Worm (Caenorhabditis elegans) whole organism, L2 larva: ENCODE results near the gene Y62E10A.20.

Experiments used
- C34F6.9 ChIP-seq: fragments of 150-350 bp; optimal IDR thresholded peaks from 2 replicates; lab custom pipeline; 2014; ENCODE audit warnings: missing biosample characterization, missing genetic modification characterization
- F13H6.1 ChIP-seq: sonication (generic microtip); optimal IDR thresholded peaks from 2 replicates; lab custom pipeline; 2016; ENCODE audit warnings: missing genetic modification characterization, missing compliant biosample characterization
- R02D3.7 ChIP-seq: fragments of 150-350 bp; optimal IDR thresholded peaks from 2 replicates; lab custom pipeline; 2014; ENCODE audit warnings: missing biosample characterization, missing genetic modification characterization
- Y55F3AM.14 ChIP-seq: fragments of 200-800 bp; sonication (Bioruptor generic); optimal IDR thresholded peaks from 2 replicates; lab custom pipeline; 2018; ENCODE audit warnings: mild to moderate bottlenecking, missing genetic modification characterization, missing compliant biosample characterization
- ZK546.5 ChIP-seq: sonication (generic microtip); optimal IDR thresholded peaks from 2 replicates; lab custom pipeline; 2017; ENCODE audit warnings: missing biosample characterization, missing genetic modification characterization
- alr-1 ChIP-seq: fragments of 150-350 bp; optimal IDR thresholded peaks from 2 replicates; lab custom pipeline; 2014; ENCODE audit warnings: missing biosample characterization, missing genetic modification characterization
- aly-2 ChIP-seq: fragments of 150-350 bp; optimal IDR thresholded peaks from 2 replicates; lab custom pipeline; 2014; ENCODE audit warnings: missing biosample characterization, missing genetic modification characterization
- ama-1 ChIP-seq: fragments of 150-350 bp; optimal IDR thresholded peaks from 2 replicates; lab custom pipeline; 2018; ENCODE audit warnings: inconsistent platforms
- blmp-1 ChIP-seq: sonication (generic microtip); optimal IDR thresholded peaks from 2 replicates; lab custom pipeline; 2017; ENCODE audit warnings: missing genetic modification characterization, mild to moderate bottlenecking, missing compliant biosample characterization, antibody characterized with exemption, moderate library complexity; ENCODE audit not compliant: insufficient read depth
- ceh-16 ChIP-seq: fragments of 150-350 bp; optimal IDR thresholded peaks from 2 replicates; lab custom pipeline; 2014; ENCODE audit warnings: missing biosample characterization, missing genetic modification characterization
- ceh-82 ChIP-seq: fragments of 150-350 bp; optimal IDR thresholded peaks from 2 replicates; lab custom pipeline; 2014; ENCODE audit warnings: missing biosample characterization, missing genetic modification characterization
- crh-2 ChIP-seq: sonication (generic microtip); optimal IDR thresholded peaks from 2 replicates; lab custom pipeline; 2017; ENCODE audit warnings: missing biosample characterization, missing genetic modification characterization
- dmd-4 ChIP-seq: sonication (generic microtip); optimal IDR thresholded peaks from 2 replicates; lab custom pipeline; 2017; ENCODE audit warnings: missing biosample characterization, missing genetic modification characterization
- egl-27 ChIP-seq: sonication (generic microtip); optimal IDR thresholded peaks from 3 replicates; lab custom pipeline; 2017; ENCODE audit warnings: missing biosample characterization, missing genetic modification reagents, missing genetic modification characterization
- fos-1 ChIP-seq: fragments of 150-350 bp; optimal IDR thresholded peaks from 2 replicates; lab custom pipeline; 2014; ENCODE audit warnings: missing biosample characterization, missing genetic modification characterization
- gmeb-1 ChIP-seq: fragments of 150-350 bp; optimal IDR thresholded peaks from 2 replicates; lab custom pipeline; 2014; ENCODE audit warnings: missing biosample characterization, missing genetic modification characterization
- lin-11 ChIP-seq: fragments of 150-350 bp; sonication (generic microtip); optimal IDR thresholded peaks from 2 replicates; lab custom pipeline; 2014; ENCODE audit warnings: missing biosample characterization, missing genetic modification characterization, inconsistent platforms, mixed read lengths
- lin-13 ChIP-seq: fragments of 150-350 bp; optimal IDR thresholded peaks from 2 replicates; lab custom pipeline; 2014; ENCODE audit warnings: missing biosample characterization, missing genetic modification reagents, missing genetic modification characterization
- lin-39 ChIP-seq: fragments of 150-350 bp; optimal IDR thresholded peaks from 2 replicates; lab custom pipeline; 2014; ENCODE audit warnings: missing biosample characterization, missing genetic modification reagents, missing genetic modification characterization
- lsy-2 ChIP-seq, 2 experiments: fragments of 150-350 bp in 1 of 2; sonication (generic microtip) in 1 of 2; optimal IDR thresholded peaks; 2 replicates each; lab custom pipeline; 2014 to 2017; ENCODE audit warnings: missing biosample characterization in 2 of 2, missing genetic modification characterization in 2 of 2
- mab-5 ChIP-seq: fragments of 150-350 bp; optimal IDR thresholded peaks from 2 replicates; lab custom pipeline; 2014; ENCODE audit warnings: missing biosample characterization, missing genetic modification characterization
- mbf-1 ChIP-seq: sonication (generic microtip); optimal IDR thresholded peaks from 2 replicates; lab custom pipeline; 2017; ENCODE audit warnings: missing biosample characterization, missing genetic modification characterization
- mdl-1 ChIP-seq, 2 experiments: fragments of 150-350 bp in 1 of 2; sonication (generic microtip) in 1 of 2; optimal IDR thresholded peaks; 2 replicates each; lab custom pipeline; 2017; ENCODE audit warnings: missing biosample characterization in 2 of 2, missing genetic modification characterization in 2 of 2
- nhr-10 ChIP-seq: sonication (generic microtip); optimal IDR thresholded peaks from 2 replicates; lab custom pipeline; 2017; ENCODE audit warnings: missing biosample characterization, missing genetic modification characterization
- nhr-11 ChIP-seq: fragments of 150-350 bp; optimal IDR thresholded peaks from 2 replicates; lab custom pipeline; 2014; ENCODE audit warnings: missing biosample characterization, missing genetic modification characterization
- nhr-12 ChIP-seq: fragments of 150-350 bp; optimal IDR thresholded peaks from 2 replicates; lab custom pipeline; 2014; ENCODE audit warnings: missing biosample characterization, missing genetic modification characterization
- nhr-129 ChIP-seq: fragments of 150-350 bp; optimal IDR thresholded peaks from 2 replicates; lab custom pipeline; 2014; ENCODE audit warnings: missing biosample characterization, missing genetic modification characterization
- nhr-21 ChIP-seq: fragments of 150-350 bp; optimal IDR thresholded peaks from 2 replicates; lab custom pipeline; 2014; ENCODE audit warnings: missing biosample characterization, missing genetic modification characterization
- nhr-23 ChIP-seq: fragments of 150-350 bp; optimal IDR thresholded peaks from 2 replicates; lab custom pipeline; 2014; ENCODE audit warnings: missing biosample characterization, missing genetic modification reagents, missing genetic modification characterization
- nhr-237 ChIP-seq: fragments of 150-350 bp; optimal IDR thresholded peaks from 2 replicates; lab custom pipeline; 2014; ENCODE audit warnings: missing biosample characterization, missing genetic modification characterization
- nhr-25 ChIP-seq: fragments of 150-350 bp; sonication (generic microtip); optimal IDR thresholded peaks from 3 replicates; lab custom pipeline; 2014; ENCODE audit warnings: missing biosample characterization, missing genetic modification characterization
- nhr-6 ChIP-seq: fragments of 150-350 bp; optimal IDR thresholded peaks from 2 replicates; lab custom pipeline; 2014; ENCODE audit warnings: missing biosample characterization, missing genetic modification characterization
- nhr-77 ChIP-seq: fragments of 150-350 bp; optimal IDR thresholded peaks from 2 replicates; lab custom pipeline; 2014; ENCODE audit warnings: missing biosample characterization, missing genetic modification characterization
- peb-1 ChIP-seq: fragments of 150-350 bp; optimal IDR thresholded peaks from 2 replicates; lab custom pipeline; 2014; ENCODE audit warnings: missing biosample characterization, missing genetic modification characterization
- sem-4 ChIP-seq: fragments of 150-350 bp; optimal IDR thresholded peaks from 2 replicates; lab custom pipeline; 2014; ENCODE audit warnings: missing biosample characterization, missing genetic modification reagents, missing genetic modification characterization
- skn-1 ChIP-seq: sonication (generic microtip); optimal IDR thresholded peaks from 2 replicates; lab custom pipeline; 2017; ENCODE audit warnings: missing biosample characterization, missing genetic modification characterization
- sma-3 ChIP-seq: sonication (generic microtip); optimal IDR thresholded peaks from 2 replicates; lab custom pipeline; 2016; ENCODE audit warnings: missing genetic modification reagents, missing genetic modification characterization, missing compliant biosample characterization
- sma-9 ChIP-seq, 2 experiments: fragments of 150-350 bp in 1 of 2; sonication (generic microtip) in 1 of 2; optimal IDR thresholded peaks; 2 replicates each; lab custom pipeline; 2014 to 2016; ENCODE audit warnings: missing genetic modification characterization in 2 of 2, mild to moderate bottlenecking in 1 of 2, missing biosample characterization in 1 of 2, missing compliant biosample characterization in 1 of 2, missing genetic modification reagents in 1 of 2, moderate library complexity in 1 of 2
- snpc-4 ChIP-seq: fragments of 150-350 bp; optimal IDR thresholded peaks from 2 replicates; lab custom pipeline; 2014; ENCODE audit warnings: missing biosample characterization, missing genetic modification characterization
- unc-39 ChIP-seq: fragments of 150-350 bp; optimal IDR thresholded peaks from 2 replicates; lab custom pipeline; 2014; ENCODE audit warnings: missing biosample characterization, missing genetic modification characterization
- unc-55 ChIP-seq: fragments of 150-350 bp; sonication (generic microtip); optimal IDR thresholded peaks from 3 replicates; lab custom pipeline; 2014; ENCODE audit warnings: missing biosample characterization, missing genetic modification reagents, missing genetic modification characterization
- unc-62 ChIP-seq: fragments of 150-350 bp; optimal IDR thresholded peaks from 2 replicates; lab custom pipeline; 2014; ENCODE audit warnings: missing biosample characterization, missing genetic modification reagents, missing genetic modification characterization
- zag-1 ChIP-seq: fragments of 150-350 bp; optimal IDR thresholded peaks from 2 replicates; lab custom pipeline; 2014; ENCODE audit warnings: missing biosample characterization, missing genetic modification characterization
- ztf-1 ChIP-seq: fragments of 200-800 bp; sonication (Bioruptor generic); conservative IDR thresholded peaks from 2 replicates; pipeline ENCODE4 v1.3.6; 2022; ENCODE audit warnings: missing genetic modification characterization, missing compliant biosample characterization
- ztf-4 ChIP-seq: fragments of 150-350 bp; optimal IDR thresholded peaks from 2 replicates; lab custom pipeline; 2014; ENCODE audit warnings: missing biosample characterization, missing genetic modification characterization

The Y62E10A.20 gene

DNA sequence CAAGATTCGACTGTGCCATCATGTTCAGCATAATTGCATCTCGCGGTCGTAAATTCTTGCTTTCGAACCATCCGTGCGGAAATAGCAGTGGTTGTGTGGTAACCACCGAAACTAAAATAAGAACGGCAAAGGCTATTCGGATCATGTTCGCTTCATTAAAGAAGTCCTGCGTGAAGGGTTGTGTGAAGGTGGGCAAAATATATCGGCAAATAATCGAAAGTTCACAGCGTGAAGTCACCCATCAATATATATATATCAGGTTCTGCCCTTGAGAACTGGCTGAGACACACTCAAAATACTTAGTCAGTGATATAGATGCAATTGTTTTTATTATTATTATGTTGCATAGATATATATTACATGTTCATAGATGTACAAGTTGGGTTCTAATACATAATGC, 22.1 kb upstream of the Y62E10A.20 start, which contains the start of gene Y62E10A.19:
Gene Y62E10A.19 (minus strand): TSS at position 289 of the 400 bp plus-strand sequence.
- TF ChIP-seq blmp-1 (tag; lab: Kevin White, UChicago) (peak; percentile 32), mdl-1 (tag; optimal IDR thresholded peaks at IDR 0.05; lab: Kevin White, UChicago) (no peak)

- TF ChIP-seq blmp-1 (tag; lab: Kevin White, UChicago) (no peak), gmeb-1 (tag; lab: Kevin White, UChicago) (no peak), mdl-1 (tag; optimal IDR thresholded peaks at IDR 0.05; lab: Kevin White, UChicago) (no peak)
These were observed 14.8 kb upstream of the Y62E10A.20 start, which contains the start of the genes memi-2 and cyp-31A5 for ce11 chrIV:13400456-13401364. Gene memi-2 (minus strand): TSS chrIV:13400506. Gene cyp-31A5 (plus strand): TSS chrIV:13401289.

ce11 chrIV:13398728-13399127, 12.8 kb upstream of the Y62E10A.20 start, which contains the start of gene Y62E10A.13:
Gene Y62E10A.13 (minus strand): TSS chrIV:13399053.
- TF ChIP-seq nhr-129 (tag; lab: Kevin White, UChicago): peak; percentile 40
- TF ChIP-seq nhr-21 (tag; lab: Kevin White, UChicago): no peak

ce11 chrIV:13396375-13396774, 10.5 kb upstream of the Y62E10A.20 start:
- TF ChIP-seq skn-1 (tag; lab: Kevin White, UChicago): peak; percentile 54
- TF ChIP-seq ZK546.5 (tag; lab: Kevin White, UChicago): no peak
- no peak for TF ChIP-seq aly-2 (tag; lab: Kevin White, UChicago)
- no peak for TF ChIP-seq mab-5
- TF ChIP-seq nhr-23: no peak
- no peak for TF ChIP-seq R02D3.7 (tag; lab: Kevin White, UChicago)
- no peak for TF ChIP-seq lin-13 (GFP tag; lab: Kevin White, UChicago)
- no peak for TF ChIP-seq ama-1 (lab: Kevin White, UChicago)
- TF ChIP-seq mdl-1 (tag; optimal IDR thresholded peaks at IDR 0.05; lab: Kevin White, UChicago): no peak
- no peak for TF ChIP-seq peb-1 (tag; lab: Kevin White, UChicago)
- TF ChIP-seq F13H6.1 (tag; lab: Kevin White, UChicago): peak; percentile 17
- TF ChIP-seq nhr-77 (tag; lab: Kevin White, UChicago): no peak
- no peak for TF ChIP-seq snpc-4
- no peak for TF ChIP-seq mbf-1 (tag; lab: Kevin White, UChicago)
- no peak for TF ChIP-seq Y55F3AM.14 (GFP tag; lab: Kevin White, UChicago)
- TF ChIP-seq alr-1 (tag; lab: Kevin White, UChicago): no peak
- TF ChIP-seq sma-9 (GFP tag; optimal IDR thresholded peaks at IDR 0.05; lab: Kevin White, UChicago): peak; percentile 63
- TF ChIP-seq sma-9 (tag; optimal IDR thresholded peaks at IDR 0.05; lab: Kevin White, UChicago): no peak
- no peak for TF ChIP-seq nhr-11
- no peak for TF ChIP-seq unc-55 (GFP tag; lab: Kevin White, UChicago)
- TF ChIP-seq ceh-82 (tag; lab: Kevin White, UChicago): no peak
- TF ChIP-seq egl-27: no peak
- TF ChIP-seq unc-39 (tag; lab: Kevin White, UChicago): no peak
- peak in 1 of 2 experiments; percentile 18 for TF ChIP-seq lsy-2 (tag; optimal IDR thresholded peaks at IDR 0.05; lab: Kevin White, UChicago)
- TF ChIP-seq C34F6.9: no peak
- TF ChIP-seq zag-1: no peak
- TF ChIP-seq ztf-1: no peak
- TF ChIP-seq sma-3 (GFP tag; lab: Kevin White, UChicago): peak; percentile 20
- no peak for TF ChIP-seq lin-11
- no peak for TF ChIP-seq ztf-4 (tag; lab: Kevin White, UChicago)
- TF ChIP-seq nhr-6 (tag; lab: Kevin White, UChicago): no peak
- TF ChIP-seq ceh-16 (tag; lab: Kevin White, UChicago): no peak
- TF ChIP-seq nhr-129 (tag; lab: Kevin White, UChicago): peak; percentile 73
- peak; percentile 35 for TF ChIP-seq fos-1 (tag; lab: Kevin White, UChicago)
- peak; percentile 66 for TF ChIP-seq crh-2 (tag; lab: Kevin White, UChicago)
- TF ChIP-seq nhr-12 (tag; lab: Kevin White, UChicago): no peak
- no peak for TF ChIP-seq sem-4 (tag; lab: Kevin White, UChicago)
- TF ChIP-seq blmp-1 (tag; lab: Kevin White, UChicago): no peak
- TF ChIP-seq nhr-237 (tag; lab: Kevin White, UChicago): no peak
- no peak for TF ChIP-seq nhr-10
- no peak for TF ChIP-seq nhr-25 (tag; lab: Kevin White, UChicago)
- no peak for TF ChIP-seq unc-62 (GFP tag; lab: Kevin White, UChicago)
- TF ChIP-seq lin-39: no peak
- no peak for TF ChIP-seq dmd-4
